Worm (Caenorhabditis elegans): Measurements from ENCODE around the gene C07E3.10.

C07E3.10 gene

DNA sequence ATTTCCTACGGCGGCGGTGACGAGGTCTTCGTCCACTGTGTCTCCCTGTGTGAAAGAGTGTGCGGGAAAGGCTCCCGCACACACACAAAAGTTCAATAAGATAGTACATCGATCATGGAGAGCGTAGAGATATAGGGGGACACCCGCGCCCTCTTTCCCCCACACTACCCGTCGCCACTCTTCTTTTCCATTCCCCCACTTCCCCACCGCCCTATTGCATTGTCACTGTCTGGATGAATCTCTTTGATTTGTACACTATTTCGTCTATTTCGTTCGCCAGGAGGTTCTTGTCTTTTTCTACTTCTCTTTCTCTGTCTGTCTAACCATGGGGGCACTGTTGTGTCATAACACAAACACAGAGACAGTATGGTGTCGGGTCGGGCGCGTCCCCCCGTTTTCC, 36.1 kb downstream of the C07E3.10 start:
- TF ChIP-seq ztf-4 (tag; optimal IDR thresholded peaks at IDR 0.05) = peak; percentile 12
- no peak for TF ChIP-seq ztf-11 (tag; optimal IDR thresholded peaks at IDR 0.05)
- TF ChIP-seq sma-9 (GFP tag; optimal IDR thresholded peaks at IDR 0.05) = peak; percentile 74
- TF ChIP-seq sma-9 (tag; optimal IDR thresholded peaks at IDR 0.05) = no peak
- TF ChIP-seq elt-1 (tag; optimal IDR thresholded peaks at IDR 0.05) = no peak
- TF ChIP-seq aly-2 (tag; optimal IDR thresholded peaks at IDR 0.05) = no peak
- TF ChIP-seq blmp-1 (tag; optimal IDR thresholded peaks at IDR 0.05; ENCODE audit: insufficient read depth) = peak; percentile 40
- no peak for TF ChIP-seq ZK546.5 (tag; optimal IDR thresholded peaks at IDR 0.05)
- TF ChIP-seq sem-4 (tag; optimal IDR thresholded peaks at IDR 0.05) = peak; percentile 76
- peak; percentile 26 for TF ChIP-seq C34F6.9 (tag; optimal IDR thresholded peaks at IDR 0.05)
- no peak for TF ChIP-seq ztf-1 (GFP tag; conservative IDR thresholded peaks at IDR 0.05)
- no peak for TF ChIP-seq nhr-77 (tag; optimal IDR thresholded peaks at IDR 0.05)
- TF ChIP-seq mdl-1 (tag; optimal IDR thresholded peaks at IDR 0.05) = no peak
- TF ChIP-seq unc-39 (tag; optimal IDR thresholded peaks at IDR 0.05) = no peak
- TF ChIP-seq Y55F3AM.14 (GFP tag; optimal IDR thresholded peaks at IDR 0.05) = no peak
- TF ChIP-seq nhr-25 (tag; optimal IDR thresholded peaks at IDR 0.05) = peak; percentile 81
- TF ChIP-seq lsy-2 (tag; optimal IDR thresholded peaks at IDR 0.05) = peak in 1 of 2 experiments; percentile 50
- TF ChIP-seq unc-62 (GFP tag; optimal IDR thresholded peaks at IDR 0.05) = no peak
- peak; percentile 86 for TF ChIP-seq nhr-129 (tag; optimal IDR thresholded peaks at IDR 0.05)
- TF ChIP-seq mab-5 (tag; optimal IDR thresholded peaks at IDR 0.05) = no peak
- no peak for TF ChIP-seq peb-1 (tag; optimal IDR thresholded peaks at IDR 0.05)
- no peak for TF ChIP-seq nhr-11 (tag; optimal IDR thresholded peaks at IDR 0.05)
- no peak for TF ChIP-seq lin-13 (GFP tag; optimal IDR thresholded peaks at IDR 0.05)
- no peak for TF ChIP-seq dmd-4 (tag; optimal IDR thresholded peaks at IDR 0.05)
- no peak for TF ChIP-seq ceh-82 (tag; optimal IDR thresholded peaks at IDR 0.05)
- TF ChIP-seq ceh-16 (tag; optimal IDR thresholded peaks at IDR 0.05) = peak; percentile 47
- TF ChIP-seq R02D3.7 (tag; optimal IDR thresholded peaks at IDR 0.05) = no peak
- TF ChIP-seq crh-2 (tag; optimal IDR thresholded peaks at IDR 0.05) = peak; percentile 34
- TF ChIP-seq snpc-4 (tag; optimal IDR thresholded peaks at IDR 0.05) = no peak
- TF ChIP-seq unc-55 (GFP tag; optimal IDR thresholded peaks at IDR 0.05) = no peak
- no peak for TF ChIP-seq nhr-6 (tag; optimal IDR thresholded peaks at IDR 0.05)
- peak; percentile 1 for TF ChIP-seq nhr-21 (tag; optimal IDR thresholded peaks at IDR 0.05)
- TF ChIP-seq alr-1 (tag; optimal IDR thresholded peaks at IDR 0.05) = no peak
- TF ChIP-seq skn-1 (tag; optimal IDR thresholded peaks at IDR 0.05) = no peak
- TF ChIP-seq ama-1 (optimal IDR thresholded peaks at IDR 0.05) = no peak
- TF ChIP-seq egl-27 (tag; optimal IDR thresholded peaks at IDR 0.05) = no peak
- TF ChIP-seq gmeb-1 (tag; optimal IDR thresholded peaks at IDR 0.05) = peak; percentile 49
- no peak for TF ChIP-seq nhr-23 (tag; optimal IDR thresholded peaks at IDR 0.05)
- TF ChIP-seq elt-3 (tag; optimal IDR thresholded peaks at IDR 0.05) = no peak
- TF ChIP-seq F13H6.1 (tag; optimal IDR thresholded peaks at IDR 0.05) = peak; percentile 83
- no peak for TF ChIP-seq lin-39 (tag; optimal IDR thresholded peaks at IDR 0.05)
- TF ChIP-seq nhr-10 (tag; optimal IDR thresholded peaks at IDR 0.05) = no peak
- peak; percentile 35 for TF ChIP-seq sma-3 (GFP tag; optimal IDR thresholded peaks at IDR 0.05)
- TF ChIP-seq zag-1 (tag; optimal IDR thresholded peaks at IDR 0.05) = no peak
- no peak for TF ChIP-seq nhr-237 (tag; optimal IDR thresholded peaks at IDR 0.05)
- TF ChIP-seq lin-11 (tag; optimal IDR thresholded peaks at IDR 0.05) = no peak
- TF ChIP-seq fos-1 (tag; optimal IDR thresholded peaks at IDR 0.05) = peak; percentile 53
- TF ChIP-seq nhr-12 (tag; optimal IDR thresholded peaks at IDR 0.05) = no peak
- no peak for TF ChIP-seq mbf-1 (tag; optimal IDR thresholded peaks at IDR 0.05)
